Worm (Caenorhabditis elegans): Measurements from ENCODE around the gene gst-17.

DNA sequence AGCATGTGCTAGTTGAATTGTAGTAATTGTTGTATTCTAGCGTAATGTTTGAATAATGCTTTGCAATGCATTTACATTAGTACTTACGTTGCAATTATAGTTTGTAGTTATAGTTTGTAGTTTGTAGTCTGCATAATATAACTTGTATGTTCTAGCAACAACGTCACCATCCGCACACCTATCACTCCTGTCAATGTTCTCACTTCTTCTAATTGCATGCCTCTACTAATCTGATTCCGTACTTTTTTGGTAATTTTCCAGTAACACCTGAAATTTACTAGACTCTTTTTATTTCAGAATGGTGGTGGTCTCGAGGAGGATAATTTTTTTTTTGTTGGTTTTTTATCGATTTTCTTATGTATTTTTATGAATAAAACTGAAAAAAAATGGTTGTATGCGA lies 6.0 kb upstream of the gst-17 start:
- TF ChIP-seq unc-62 (GFP tag; optimal IDR thresholded peaks at IDR 0.05) (no peak), Y53F4B.3 (GFP tag; IDR thresholded peaks at IDR 0.05) (no peak), F55B11.4 (tag; optimal IDR thresholded peaks at IDR 0.05; ENCODE audit: borderline replicate concordance, insufficient read depth) (no peak), F52B5.7 (tag; optimal IDR thresholded peaks at IDR 0.05) (no peak), somi-1 (GFP tag; optimal IDR thresholded peaks at IDR 0.05) (no peak), dpl-1 (GFP tag; optimal IDR thresholded peaks at IDR 0.05) (no peak), nfyb-1 (GFP tag; IDR thresholded peaks at IDR 0.05) (no peak), rcor-1 (GFP tag; IDR thresholded peaks at IDR 0.05) (no peak), unc-130 (GFP tag; optimal IDR thresholded peaks at IDR 0.05) (no peak), rpc-1 (optimal IDR thresholded peaks at IDR 0.05) (no peak), rpc-1 (tag; optimal IDR thresholded peaks at IDR 0.05) (no peak), nhr-90 (tag; optimal IDR thresholded peaks at IDR 0.05) (no peak), zim-3 (tag; optimal IDR thresholded peaks at IDR 0.05) (no peak), ztf-22 (GFP tag; optimal IDR thresholded peaks at IDR 0.05) (no peak)
